Worm (Caenorhabditis elegans) whole organism, midembryonic: Measurements from ENCODE around the gene E02C12.9.

Source experiments
- T22C8.4 ChIP-seq: fragments of 200-800 bp; sonication (Bioruptor generic); IDR thresholded peaks from 2 replicates; pipeline ENCODE4 v1.3.6; 2022; ENCODE audit warnings: missing genetic modification characterization, missing compliant biosample characterization
- cog-1 ChIP-seq: sonication (generic microtip); optimal IDR thresholded peaks from 2 replicates; lab custom pipeline; 2016; ENCODE audit warnings: missing genetic modification characterization, missing compliant biosample characterization
- flt-1 ChIP-seq: fragments of 200-800 bp; sonication (Bioruptor generic); IDR thresholded peaks from 2 replicates; pipeline ENCODE4 v1.3.6; 2022; ENCODE audit warnings: missing genetic modification characterization, missing compliant biosample characterization
- klf-2 ChIP-seq: fragments of 200-800 bp; sonication (Bioruptor generic); conservative IDR thresholded peaks from 2 replicates; pipeline ENCODE4 v1.3.6; 2022; ENCODE audit warnings: missing genetic modification reagents, missing genetic modification characterization, missing compliant biosample characterization
- med-1 ChIP-seq: sonication (generic microtip); optimal IDR thresholded peaks from 2 replicates; lab custom pipeline; 2017; ENCODE audit warnings: missing genetic modification characterization, mild to moderate bottlenecking, missing compliant biosample characterization, antibody characterized with exemption, missing genetic modification reagents; ENCODE audit not compliant: insufficient read depth
- ref-1 ChIP-seq: fragments of 200-800 bp; sonication (Bioruptor generic); conservative IDR thresholded peaks from 2 replicates; pipeline ENCODE4 v1.3.6; 2022; ENCODE audit warnings: missing genetic modification reagents, missing genetic modification characterization, missing compliant biosample characterization
- tab-1 ChIP-seq: fragments of 200-800 bp; sonication (Bioruptor generic); IDR thresholded peaks from 2 replicates; pipeline ENCODE4 v1.3.6; 2022; ENCODE audit warnings: missing genetic modification characterization, missing compliant biosample characterization
- ztf-23 ChIP-seq: fragments of 200-800 bp; sonication (Bioruptor generic); IDR thresholded peaks from 2 replicates; pipeline ENCODE4 v1.3.6; 2022; ENCODE audit warnings: missing genetic modification reagents, missing genetic modification characterization, missing compliant biosample characterization
- ztf-29 ChIP-seq: fragments of 200-800 bp; sonication (Bioruptor generic); IDR thresholded peaks from 2 replicates; pipeline ENCODE4 v1.3.6; 2022; ENCODE audit warnings: missing genetic modification reagents, missing genetic modification characterization, missing compliant biosample characterization

The E02C12.9 gene

DNA sequence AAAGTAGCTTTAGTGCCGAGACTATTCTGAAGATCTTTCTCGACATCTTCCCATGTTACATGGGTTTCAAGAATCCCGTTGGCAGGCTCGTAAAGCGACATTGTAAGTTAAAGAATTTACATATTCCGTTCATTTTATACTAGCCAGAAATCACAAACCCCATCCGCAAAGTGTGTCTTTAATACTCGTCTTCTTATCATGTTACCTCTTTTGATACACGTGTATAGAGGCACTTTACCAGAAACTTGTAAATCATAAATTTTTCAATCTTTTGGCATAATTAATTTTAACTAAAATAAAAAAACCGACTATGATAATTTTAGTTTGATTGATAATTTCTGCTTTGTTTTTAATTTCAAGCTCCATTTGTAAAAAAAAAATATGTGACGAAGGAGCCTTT lies 4.3 kb downstream of the E02C12.9 start, which contains the start of gene E02C12.6:
Gene E02C12.6 (minus strand): TSS at position 101 of the 400 bp plus-strand sequence.
- no peak for TF ChIP-seq ztf-29 (GFP tag; lab: Robert Waterston, UW)
- TF ChIP-seq ztf-23 (GFP tag; lab: Robert Waterston, UW): no peak
- TF ChIP-seq flt-1: no peak
- TF ChIP-seq tab-1: no peak
- no peak for TF ChIP-seq T22C8.4 (GFP tag; lab: Robert Waterston, UW)
- TF ChIP-seq med-1 (GFP tag; lab: Kevin White, UChicago): no peak
- TF ChIP-seq klf-2 (GFP tag; lab: Robert Waterston, UW): no peak
- TF ChIP-seq ref-1 (GFP tag; lab: Robert Waterston, UW): no peak

DNA sequence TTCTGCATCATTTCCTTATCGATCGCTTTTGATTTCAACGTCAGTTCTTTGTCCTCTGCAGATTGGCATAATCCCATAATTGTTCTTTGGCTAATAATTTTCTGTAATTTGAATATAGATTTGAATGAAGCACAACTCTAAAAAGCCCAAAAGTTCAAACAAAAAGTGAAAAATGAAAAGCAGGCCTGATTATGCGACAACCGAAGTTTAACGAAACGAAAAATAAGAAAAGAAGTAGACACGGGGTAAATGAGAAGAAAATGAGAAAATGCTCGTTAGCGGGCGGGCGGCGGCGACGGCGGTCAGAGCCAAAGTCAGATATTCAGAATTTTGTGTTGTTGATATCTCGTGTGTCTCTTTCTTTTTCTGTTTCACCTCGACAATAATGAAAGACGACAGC lies 15.6 kb downstream of the E02C12.9 start, which contains the start of gene gpa-3:
Gene gpa-3 (minus strand): TSS at position 101 of the 400 bp plus-strand sequence.
- TF ChIP-seq ztf-23 (GFP tag; lab: Robert Waterston, UW) (no peak), flt-1 (no peak), ztf-29 (GFP tag; lab: Robert Waterston, UW) (no peak), tab-1 (no peak), med-1 (GFP tag; lab: Kevin White, UChicago) (no peak), ref-1 (GFP tag; lab: Robert Waterston, UW) (no peak), klf-2 (GFP tag; lab: Robert Waterston, UW) (no peak), cog-1 (tag; lab: Kevin White, UChicago) (no peak), T22C8.4 (GFP tag; lab: Robert Waterston, UW) (no peak)

DNA sequence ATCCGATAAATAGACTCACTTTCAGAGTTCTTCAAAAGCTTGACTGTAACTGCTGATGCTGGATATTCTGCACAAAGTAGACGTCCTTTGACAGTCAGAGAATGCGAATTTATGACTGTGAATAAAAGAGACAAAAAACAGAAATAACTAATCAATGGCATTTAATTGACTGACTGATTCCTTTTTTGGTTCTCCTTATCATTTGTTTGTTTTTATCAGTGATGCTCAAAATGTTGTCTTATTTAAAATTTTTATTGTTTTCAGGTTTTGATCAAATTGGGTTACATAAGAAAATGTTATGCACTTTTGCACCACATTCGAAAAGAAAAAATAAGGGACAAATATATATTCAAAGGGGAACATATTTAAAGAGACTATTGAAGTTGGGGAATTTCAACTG lies 18.9 kb downstream of the E02C12.9 start, which contains the start of gene ttr-49:
Gene ttr-49 (minus strand): TSS at position 171 of the 400 bp plus-strand sequence.
- TF ChIP-seq med-1 (GFP tag; lab: Kevin White, UChicago) (no peak), klf-2 (GFP tag; lab: Robert Waterston, UW) (no peak), ztf-23 (GFP tag; lab: Robert Waterston, UW) (no peak), ref-1 (GFP tag; lab: Robert Waterston, UW) (no peak), flt-1 (no peak), cog-1 (tag; lab: Kevin White, UChicago) (no peak), ztf-29 (GFP tag; lab: Robert Waterston, UW) (no peak), T22C8.4 (GFP tag; lab: Robert Waterston, UW) (no peak), tab-1 (no peak)

DNA sequence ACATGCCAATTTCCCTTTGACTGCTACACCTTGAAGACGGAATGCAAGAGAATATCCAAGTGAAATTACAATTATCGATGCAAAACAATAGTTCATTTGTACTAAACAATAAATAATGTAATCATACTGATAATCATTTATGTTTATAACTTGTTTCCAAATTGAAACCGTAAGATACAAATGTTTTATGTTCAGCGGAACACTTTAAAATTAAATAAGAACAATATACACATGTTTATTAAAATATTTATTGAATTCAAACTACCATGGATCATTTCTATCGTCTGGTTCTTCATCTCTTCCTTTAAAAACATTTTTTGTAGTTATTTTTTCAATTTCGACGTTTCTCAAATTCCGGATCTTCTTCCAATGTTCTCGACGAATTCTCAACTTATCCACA lies 19.9 kb downstream of the E02C12.9 start, which contains the start of gene ttr-40:
Gene ttr-40 (minus strand): TSS at position 101 of the 400 bp plus-strand sequence.
- TF ChIP-seq ztf-23 (GFP tag; lab: Robert Waterston, UW) (no peak), med-1 (GFP tag; lab: Kevin White, UChicago) (no peak), cog-1 (tag; lab: Kevin White, UChicago) (no peak), ref-1 (GFP tag; lab: Robert Waterston, UW) (no peak), tab-1 (no peak), ztf-29 (GFP tag; lab: Robert Waterston, UW) (no peak), T22C8.4 (GFP tag; lab: Robert Waterston, UW) (no peak), flt-1 (no peak), klf-2 (GFP tag; lab: Robert Waterston, UW) (no peak)

DNA sequence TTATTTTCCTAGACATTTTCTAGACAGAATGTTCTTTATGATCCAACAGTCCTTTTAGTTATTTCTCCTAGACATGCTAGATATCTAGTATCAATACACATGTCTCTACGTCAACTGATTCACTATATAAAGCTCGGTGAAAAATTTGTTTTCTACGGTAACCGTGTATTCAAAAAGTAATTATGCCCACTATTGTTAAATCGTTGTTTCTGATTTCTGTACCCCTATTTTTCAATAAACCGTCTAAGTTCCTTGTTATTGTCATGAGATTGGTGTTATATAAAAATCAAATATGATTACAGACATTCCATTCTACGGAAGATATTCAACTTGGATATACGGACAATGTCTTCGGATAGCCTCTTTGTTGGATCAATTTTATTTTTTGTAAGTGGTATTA lies 22.3 kb downstream of the E02C12.9 start, which contains the start of gene srx-46:
Gene srx-46 (plus strand): TSS at position 301 of the 400 bp plus-strand sequence.
- TF ChIP-seq ref-1 (GFP tag; lab: Robert Waterston, UW) (no peak), ztf-23 (GFP tag; lab: Robert Waterston, UW) (no peak), T22C8.4 (GFP tag; lab: Robert Waterston, UW) (no peak), klf-2 (GFP tag; lab: Robert Waterston, UW) (no peak), flt-1 (no peak), med-1 (GFP tag; lab: Kevin White, UChicago) (no peak), ztf-29 (GFP tag; lab: Robert Waterston, UW) (no peak)

DNA sequence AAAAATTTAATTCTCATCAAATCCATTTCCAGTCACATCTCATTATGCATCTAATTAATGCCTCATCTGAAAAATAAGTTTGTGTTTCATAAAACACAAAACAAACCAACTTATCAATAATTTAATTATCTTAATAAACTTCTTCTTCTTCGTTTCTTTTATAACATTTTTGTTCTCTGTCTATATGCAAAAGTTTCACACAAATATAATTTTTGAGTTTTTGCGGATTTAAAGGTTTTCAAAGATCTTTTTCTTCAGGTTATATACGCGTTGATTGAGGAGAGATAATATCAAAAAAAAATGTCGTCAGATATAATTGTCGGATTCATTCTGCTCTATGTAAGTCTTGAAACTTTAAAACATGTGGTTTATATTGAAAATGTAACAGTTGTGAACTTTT lies 25.6 kb downstream of the E02C12.9 start, which contains the start of gene srx-47:
Gene srx-47 (plus strand): TSS at position 301 of the 400 bp plus-strand sequence.
- TF ChIP-seq klf-2 (GFP tag; lab: Robert Waterston, UW) (no peak), tab-1 (no peak), ref-1 (GFP tag; lab: Robert Waterston, UW) (no peak), ztf-29 (GFP tag; lab: Robert Waterston, UW) (no peak)

DNA sequence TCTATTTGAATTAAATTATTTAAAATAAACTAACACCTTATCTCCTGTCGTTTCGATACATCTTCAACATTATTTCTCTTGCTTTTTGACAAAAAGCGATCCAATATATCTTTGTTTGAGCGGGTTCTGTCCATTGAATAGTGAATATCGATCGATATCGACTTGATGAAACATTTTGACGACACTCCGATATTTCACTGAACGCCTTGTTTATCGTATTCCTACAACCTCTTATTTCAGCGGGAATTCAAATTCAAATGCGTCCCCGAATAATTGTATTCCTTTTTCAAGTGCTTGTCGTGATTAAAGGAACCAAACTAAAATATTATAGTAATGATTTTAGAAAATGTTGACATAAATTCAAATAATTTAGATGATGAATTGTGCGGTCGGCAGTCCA lies 28.5 kb downstream of the E02C12.9 start, which contains the start of the genes K07B1.7 and try-5:
Gene K07B1.7 (minus strand): TSS at position 159 of the 400 bp plus-strand sequence.
Gene try-5 (plus strand): TSS at position 241 of the 400 bp plus-strand sequence.
- no peak for TF ChIP-seq cog-1 (tag; lab: Kevin White, UChicago)
- TF ChIP-seq T22C8.4 (GFP tag; lab: Robert Waterston, UW): peak; percentile 91

DNA sequence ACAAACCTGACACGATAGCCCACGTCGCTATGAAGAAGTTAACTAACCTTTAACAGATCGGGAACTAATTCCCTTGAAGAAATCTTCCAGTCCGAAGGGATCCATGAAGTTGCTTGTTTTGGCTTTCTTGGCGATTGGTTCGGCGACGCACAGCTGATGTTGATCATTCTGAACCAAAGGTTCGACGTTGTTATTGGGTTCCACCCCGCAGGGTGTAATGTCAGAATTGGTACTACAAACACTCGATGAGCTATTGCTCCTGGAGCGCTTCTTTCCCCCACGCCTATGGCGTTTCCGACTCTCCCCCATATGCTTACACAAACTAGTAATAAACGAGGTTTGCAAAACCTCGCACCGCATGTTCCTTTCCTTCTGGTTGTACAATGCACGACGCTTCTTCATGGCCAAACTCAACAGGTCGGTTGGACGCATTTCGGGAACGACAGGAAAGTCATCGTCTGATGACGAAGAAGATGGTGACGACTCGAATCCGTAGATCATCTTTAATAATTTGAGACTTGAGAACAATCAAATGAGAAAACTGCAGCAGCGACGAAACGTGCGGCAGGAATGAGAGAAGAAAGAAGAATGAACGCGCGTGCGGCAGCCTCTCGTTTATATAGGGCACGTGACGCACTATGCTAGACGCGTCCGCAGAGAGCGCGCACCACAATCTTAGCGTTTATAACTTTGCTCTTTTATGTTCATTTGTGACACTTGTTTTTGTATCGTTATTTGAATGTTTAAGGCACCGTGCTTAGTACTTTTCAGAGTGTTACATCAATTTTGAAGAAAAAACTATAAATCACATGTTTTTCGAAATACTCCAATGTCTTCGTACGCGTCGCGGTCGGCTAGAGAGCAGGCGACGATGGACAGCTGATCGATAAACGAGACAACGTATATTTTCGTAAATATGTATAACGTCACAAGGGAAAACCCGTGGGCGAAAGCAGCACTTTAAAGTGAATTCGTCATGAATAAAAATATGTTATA lies 31.4 kb downstream of the E02C12.9 start, which contains the start of gene tos-1:
Gene tos-1 (minus strand): TSS at position 575 of the 996 bp plus-strand sequence.
- peak; percentile 100 for TF ChIP-seq cog-1 (tag; lab: Kevin White, UChicago)
- TF ChIP-seq ztf-29 (GFP tag; lab: Robert Waterston, UW): peak; percentile 77
- TF ChIP-seq ref-1 (GFP tag; lab: Robert Waterston, UW): peak; percentile 86; the same call in 1 of the 2 replicates
- TF ChIP-seq klf-2 (GFP tag; lab: Robert Waterston, UW): 0 out of 2 replicates have a peak, but pooled peaks have one; percentile 14
- TF ChIP-seq med-1 (GFP tag; lab: Kevin White, UChicago): no peak
- TF ChIP-seq T22C8.4 (GFP tag; lab: Robert Waterston, UW): 0 out of 2 replicates have a peak, but pooled peaks have one; percentile 15
- peak; percentile 90 for TF ChIP-seq flt-1
- TF ChIP-seq tab-1: no peak; the same call in 1 of the 2 replicates
- TF ChIP-seq ztf-23 (GFP tag; lab: Robert Waterston, UW): peak; percentile 87
